Worm (Caenorhabditis elegans): Measurements from ENCODE around the gene T16G12.13.

- TF ChIP-seq skn-1 (tag; optimal IDR thresholded peaks at IDR 0.05) (no peak), aly-2 (tag; optimal IDR thresholded peaks at IDR 0.05) (no peak)
Observed at ce11 chrIII:10096525-10096972, 35.9 kb downstream of the T16G12.13 start.

All from whole organism, L2 larva.